Fruit fly (Drosophila melanogaster) whole organism, embryonic: ENCODE results near the gene Bet1.

Source experiments
- Atf6 ChIP-seq: fragments of 200-800 bp; sonication (Bioruptor generic); IDR thresholded peaks from 2 replicates; pipeline ENCODE4 v1.3.6; 2022; ENCODE audit warnings: missing biosample characterization, missing genetic modification characterization
- BEAF-32 ChIP-seq: fragments of 200-800 bp; sonication (Bioruptor generic); optimal IDR thresholded peaks from 3 replicates; lab custom pipeline; 2017; ENCODE audit warnings: missing biosample characterization, missing genetic modification characterization, mild to moderate bottlenecking, moderate library complexity, missing genetic modification reagents
- Bdp1 ChIP-seq: fragments of 200-800 bp; sonication (Bioruptor generic); optimal IDR thresholded peaks from 3 replicates; lab custom pipeline; 2016; ENCODE audit warnings: missing biosample characterization, missing genetic modification characterization
- Blimp-1 ChIP-seq: fragments of 200-800 bp; sonication (Bioruptor generic); optimal IDR thresholded peaks from 3 replicates; lab custom pipeline; 2018; ENCODE audit warnings: missing biosample characterization, missing genetic modification characterization, mild to moderate bottlenecking, moderate library complexity, missing genetic modification reagents
- CG10147 ChIP-seq: fragments of 200-800 bp; sonication (Bioruptor generic); optimal IDR thresholded peaks from 2 replicates; lab custom pipeline; 2019; ENCODE audit warnings: missing biosample characterization, mild to moderate bottlenecking, missing genetic modification characterization, moderate library complexity
- CG10321 ChIP-seq: fragments of 200-800 bp; sonication (Bioruptor generic); IDR thresholded peaks from 2 replicates; pipeline ENCODE4 v1.3.6; 2022; ENCODE audit warnings: missing biosample characterization, missing genetic modification characterization
- CG10565 ChIP-seq: fragments of 200-800 bp; sonication (Bioruptor generic); optimal IDR thresholded peaks from 3 replicates; lab custom pipeline; 2016; ENCODE audit warnings: missing biosample characterization, mild to moderate bottlenecking, missing genetic modification characterization
- CG10959 ChIP-seq: fragments of 200-800 bp; sonication (Bioruptor generic); IDR thresholded peaks from 2 replicates; pipeline ENCODE4 v1.3.6; 2022; ENCODE audit warnings: missing biosample characterization, missing genetic modification characterization
- CG11398 ChIP-seq: fragments of 200-800 bp; sonication (Bioruptor generic); optimal IDR thresholded peaks from 2 replicates; lab custom pipeline; 2016; ENCODE audit warnings: missing biosample characterization, missing genetic modification characterization
- CG11504 ChIP-seq: fragments of 200-800 bp; sonication (Bioruptor generic); optimal IDR thresholded peaks from 3 replicates; lab custom pipeline; 2019; ENCODE audit warnings: missing biosample characterization, mild to moderate bottlenecking, missing genetic modification characterization, moderate library complexity
- CG11560 ChIP-seq: fragments of 200-800 bp; sonication (Bioruptor generic); IDR thresholded peaks from 3 replicates; pipeline ENCODE4 v1.3.6; 2022; ENCODE audit warnings: missing biosample characterization, missing genetic modification characterization
- CG13296 ChIP-seq: fragments of 200-800 bp; sonication (Bioruptor generic); optimal IDR thresholded peaks from 3 replicates; lab custom pipeline; 2018; ENCODE audit warnings: missing biosample characterization, mild to moderate bottlenecking, missing genetic modification characterization
- CG14014 ChIP-seq: fragments of 200-800 bp; sonication (Bioruptor generic); IDR thresholded peaks from 2 replicates; pipeline ENCODE4 v1.3.6; 2022; ENCODE audit warnings: missing biosample characterization, missing genetic modification characterization
- CG15269 ChIP-seq: fragments of 200-800 bp; sonication (Bioruptor generic); optimal IDR thresholded peaks from 2 replicates; lab custom pipeline; 2018; ENCODE audit warnings: missing biosample characterization, mild to moderate bottlenecking, missing genetic modification characterization, moderate library complexity
- CG1529 ChIP-seq: fragments of 200-800 bp; sonication (Bioruptor generic); optimal IDR thresholded peaks from 3 replicates; lab custom pipeline; 2018; ENCODE audit warnings: missing biosample characterization, missing genetic modification characterization
- CG18011 ChIP-seq: fragments of 200-800 bp; sonication (Bioruptor generic); optimal IDR thresholded peaks from 2 replicates; lab custom pipeline; 2017; ENCODE audit warnings: missing biosample characterization, missing genetic modification characterization, mild to moderate bottlenecking, moderate library complexity, missing genotype
- CG18619 ChIP-seq: fragments of 200-800 bp; sonication (Bioruptor generic); optimal IDR thresholded peaks from 3 replicates; lab custom pipeline; 2017; ENCODE audit warnings: missing biosample characterization, mild to moderate bottlenecking, missing genetic modification characterization
- CG2116 ChIP-seq: fragments of 200-800 bp; sonication (Bioruptor generic); optimal IDR thresholded peaks from 3 replicates; lab custom pipeline; 2018; ENCODE audit warnings: missing biosample characterization, mild to moderate bottlenecking, missing genetic modification characterization
- CG32772 ChIP-seq: fragments of 200-800 bp; sonication (Bioruptor generic); IDR thresholded peaks from 2 replicates; pipeline ENCODE4 v1.3.6; 2022; ENCODE audit warnings: missing biosample characterization, missing genetic modification characterization
- CG33213 ChIP-seq: fragments of 200-800 bp; sonication (Bioruptor generic); optimal IDR thresholded peaks from 3 replicates; lab custom pipeline; 2016; ENCODE audit warnings: missing biosample characterization, missing genetic modification characterization
- CG3726 ChIP-seq: fragments of 200-800 bp; sonication (Bioruptor generic); IDR thresholded peaks from 3 replicates; pipeline ENCODE4, ENCODE4 v1.3.6; 2022; ENCODE audit warnings: missing biosample characterization, missing genetic modification characterization
- CG7987 ChIP-seq: fragments of 200-800 bp; sonication (Bioruptor generic); optimal IDR thresholded peaks from 2 replicates; lab custom pipeline; 2018; ENCODE audit warnings: missing biosample characterization, mild to moderate bottlenecking, missing genetic modification characterization, moderate library complexity
- D19B ChIP-seq: fragments of 200-800 bp; sonication (Bioruptor generic); optimal IDR thresholded peaks from 2 replicates; lab custom pipeline; 2017; ENCODE audit warnings: missing biosample characterization, mild to moderate bottlenecking, missing genetic modification characterization
- H15 ChIP-seq: fragments of 200-800 bp; sonication (Bioruptor generic); IDR thresholded peaks from 3 replicates; pipeline ENCODE4 v1.3.6; 2022; ENCODE audit warnings: missing biosample characterization, missing genetic modification characterization
- HmgZ ChIP-seq: fragments of 200-800 bp; sonication (Bioruptor generic); optimal IDR thresholded peaks from 2 replicates; lab custom pipeline; 2018; ENCODE audit warnings: missing biosample characterization, mild to moderate bottlenecking, missing genetic modification characterization
- Hr78 ChIP-seq, 2 experiments: fragments of 200-800 bp in 1 of 2; fragments of >200 bp in 1 of 2; sonication (Bioruptor generic) in 1 of 2; optimal IDR thresholded peaks; 2 replicates each; lab custom pipeline; 2017 to 2019; ENCODE audit warnings: missing biosample characterization in 2 of 2, missing genetic modification characterization in 2 of 2, mild to moderate bottlenecking in 1 of 2, moderate library complexity in 1 of 2
- MBD-R2 ChIP-seq: fragments of 200-800 bp; sonication (Bioruptor generic); IDR thresholded peaks from 2 replicates; pipeline ENCODE4 v1.3.6; 2022; ENCODE audit warnings: missing biosample characterization, missing genetic modification characterization
- Med ChIP-seq: fragments of 200-800 bp; sonication (Bioruptor generic); peaks from one replicate; lab custom pipeline; 2016; ENCODE audit warnings: missing biosample characterization, missing genetic modification characterization, mild to moderate bottlenecking, inconsistent platforms, moderate library complexity
- Mrtf ChIP-seq: fragments of 200-800 bp; sonication (Bioruptor generic); IDR thresholded peaks from 3 replicates; pipeline ENCODE4 v1.3.6; 2022; ENCODE audit warnings: missing biosample characterization, missing genetic modification characterization
- Scr ChIP-seq: fragments of 200-800 bp; sonication (Bioruptor generic); IDR thresholded peaks from 2 replicates; pipeline ENCODE4 v1.3.6; 2022; ENCODE audit warnings: missing biosample characterization, missing genetic modification characterization; ENCODE audit not compliant: partially characterized antibody
- Sox100B ChIP-seq: fragments of 200-800 bp; sonication (Bioruptor generic); optimal IDR thresholded peaks from 3 replicates; lab custom pipeline; 2018; ENCODE audit warnings: missing biosample characterization, mild to moderate bottlenecking, missing genetic modification characterization
- Usf ChIP-seq: fragments of 200-800 bp; sonication (Bioruptor generic); optimal IDR thresholded peaks from 2 replicates; lab custom pipeline; 2017; ENCODE audit warnings: missing genotype, missing biosample characterization, missing genetic modification characterization
- Xrp1 ChIP-seq: fragments of 200-800 bp; sonication (Bioruptor generic); IDR thresholded peaks from 2 replicates; pipeline ENCODE4 v1.3.6; 2022; ENCODE audit warnings: missing biosample characterization, missing genetic modification characterization
- chinmo ChIP-seq: fragments of 200-800 bp; sonication (Bioruptor generic); IDR thresholded peaks from 4 replicates; pipeline ENCODE4 v1.3.6; 2022; ENCODE audit warnings: missing biosample characterization, missing genetic modification characterization; ENCODE audit not compliant: partially characterized antibody
- corto ChIP-seq: fragments of 200-800 bp; sonication (Bioruptor generic); optimal IDR thresholded peaks from 2 replicates; lab custom pipeline; 2016; ENCODE audit warnings: missing biosample characterization, mild to moderate bottlenecking, missing genetic modification characterization, moderate library complexity
- crc ChIP-seq: fragments of 200-800 bp; sonication (Bioruptor generic); optimal IDR thresholded peaks from 2 replicates; lab custom pipeline; 2016; ENCODE audit warnings: missing biosample characterization, missing genetic modification characterization
- dan ChIP-seq: fragments of 200-800 bp; sonication (Bioruptor generic); IDR thresholded peaks from 2 replicates; pipeline ENCODE4 v1.3.6; 2022; ENCODE audit warnings: missing biosample characterization, missing genetic modification characterization
- dimm ChIP-seq: fragments of 200-800 bp; sonication (Bioruptor generic); IDR thresholded peaks from 2 replicates; pipeline ENCODE4 v1.3.6; 2022; ENCODE audit warnings: missing biosample characterization, missing genetic modification characterization
- grn ChIP-seq: fragments of 200-800 bp; sonication (Bioruptor generic); optimal IDR thresholded peaks from 3 replicates; lab custom pipeline; 2017; ENCODE audit warnings: missing biosample characterization, missing genetic modification characterization
- gsb ChIP-seq: fragments of 200-800 bp; sonication (Bioruptor generic); IDR thresholded peaks from 2 replicates; pipeline ENCODE4 v1.3.6; 2022; ENCODE audit warnings: missing biosample characterization, missing genetic modification characterization
- kay ChIP-seq: fragments of 200-800 bp; sonication (Bioruptor generic); optimal IDR thresholded peaks from 2 replicates; lab custom pipeline; 2016; ENCODE audit warnings: missing biosample characterization, missing genetic modification characterization
- lov ChIP-seq, 2 experiments: fragments of 200-800 bp in 1 of 2; fragments of >200 bp in 1 of 2; sonication (Bioruptor generic) in 1 of 2; IDR thresholded peaks in 1 of 2; optimal IDR thresholded peaks in 1 of 2; 2 replicates in 1 of 2; 3 replicates in 1 of 2; pipeline versions ENCODE4 v1.3.6 to Lab custom; 2017 to 2022; ENCODE audit warnings: missing biosample characterization in 1 of 2, missing genetic modification characterization in 1 of 2
- nerfin-1 ChIP-seq: fragments of 200-800 bp; sonication (Bioruptor generic); optimal IDR thresholded peaks from 3 replicates; lab custom pipeline; 2019; ENCODE audit warnings: missing biosample characterization, mild to moderate bottlenecking, missing genetic modification characterization, moderate library complexity
- pzg ChIP-seq: fragments of 200-800 bp; sonication (Bioruptor generic); optimal IDR thresholded peaks from 3 replicates; lab custom pipeline; 2018; ENCODE audit warnings: missing biosample characterization, mild to moderate bottlenecking, missing genetic modification characterization, moderate library complexity
- sqz ChIP-seq: fragments of 200-800 bp; sonication (Bioruptor generic); optimal IDR thresholded peaks from 3 replicates; lab custom pipeline; 2018; ENCODE audit warnings: missing biosample characterization, mild to moderate bottlenecking, missing genetic modification characterization
- sr ChIP-seq: fragments of 200-800 bp; sonication (Bioruptor generic); IDR thresholded peaks from 3 replicates; pipeline ENCODE4 v1.3.6; 2022; ENCODE audit warnings: missing biosample characterization, missing genetic modification characterization
- stc ChIP-seq: fragments of 200-800 bp; sonication (Bioruptor generic); IDR thresholded peaks from 2 replicates; pipeline ENCODE4 v1.3.6; 2022; ENCODE audit warnings: missing biosample characterization, missing genetic modification characterization
- stwl ChIP-seq: fragments of 200-800 bp; sonication (Bioruptor generic); optimal IDR thresholded peaks from 3 replicates; lab custom pipeline; 2018; ENCODE audit warnings: missing biosample characterization, mild to moderate bottlenecking, missing genetic modification characterization, moderate library complexity
- sug ChIP-seq: fragments of 200-800 bp; optimal IDR thresholded peaks from 2 replicates; lab custom pipeline; 2019; ENCODE audit warnings: missing biosample characterization, mild to moderate bottlenecking, missing genetic modification characterization, moderate library complexity
- tna ChIP-seq: fragments of 200-800 bp; sonication (Bioruptor generic); IDR thresholded peaks from 2 replicates; pipeline ENCODE4 v1.3.6; 2022; ENCODE audit warnings: missing biosample characterization, missing genetic modification characterization; ENCODE audit not compliant: partially characterized antibody
- vfl ChIP-seq: fragments of 200-800 bp; sonication (Bioruptor generic); optimal IDR thresholded peaks from 2 replicates; lab custom pipeline; 2016; ENCODE audit warnings: missing biosample characterization, missing genetic modification characterization

The Bet1 gene

dm6 chr3L:19294235-19294612 is 33.0 kb downstream of the Bet1 start, which contains the start of gene fal (continued):
- TF ChIP-seq Usf, result no peak
- TF ChIP-seq tna (GFP tag; lab: Robert Waterston, UW), result no peak
- no peak for TF ChIP-seq sqz (GFP tag; lab: Kevin White, UChicago)
- no peak for TF ChIP-seq lov (optimal IDR thresholded peaks at IDR 0.05; lab: Kevin White, UChicago)
- no peak for TF ChIP-seq lov (GFP tag; IDR thresholded peaks at IDR 0.05; lab: Robert Waterston, UW)
- no peak for TF ChIP-seq CG3726 (GFP tag; lab: Robert Waterston, UW)
- TF ChIP-seq CG13296 (GFP tag; lab: Kevin White, UChicago), result no peak
- peak; percentile 39 for TF ChIP-seq CG33213
- TF ChIP-seq Blimp-1, result no peak
- peak; percentile 82 for TF ChIP-seq stwl (tag; lab: Kevin White, UChicago)
- TF ChIP-seq CG1529 (GFP tag; lab: Kevin White, UChicago), result no peak
- TF ChIP-seq Sox100B (GFP tag; lab: Kevin White, UChicago), result no peak
- TF ChIP-seq CG10565 (GFP tag; lab: Kevin White, UChicago), result no peak
- peak; percentile 70 for TF ChIP-seq BEAF-32 (GFP tag; lab: Kevin White, UChicago)
- no peak for TF ChIP-seq Hr78 (GFP tag; optimal IDR thresholded peaks at IDR 0.05; lab: Kevin White, UChicago)
- peak; percentile 77 for TF ChIP-seq CG2116 (GFP tag; lab: Kevin White, UChicago)
- 0 out of 3 replicates have a peak, but pooled peaks have one; percentile 26 for TF ChIP-seq Mrtf (GFP tag; lab: Robert Waterston, UW)
- TF ChIP-seq sug (tag; lab: Kevin White, UChicago), result no peak
- TF ChIP-seq gsb, result no peak
- TF ChIP-seq kay (GFP tag; lab: Kevin White, UChicago), result no peak
- TF ChIP-seq Bdp1 (GFP tag; lab: Kevin White, UChicago), result no peak
- TF ChIP-seq CG11504 (tag; lab: Kevin White, UChicago), result peak; percentile 51
- TF ChIP-seq HmgZ (tag; lab: Kevin White, UChicago), result no peak
- TF ChIP-seq corto, result no peak
- TF ChIP-seq Atf6 (GFP tag; lab: Robert Waterston, UW), result no peak
- no peak for TF ChIP-seq Med
- no peak for TF ChIP-seq CG10147 (GFP tag; lab: Kevin White, UChicago)
- TF ChIP-seq Scr (GFP tag; lab: Robert Waterston, UW), result peak; percentile 55; the same call in 1 of the 2 replicates
- TF ChIP-seq stc (GFP tag; lab: Robert Waterston, UW), result no peak
- no peak for TF ChIP-seq CG15269 (tag; lab: Kevin White, UChicago)
- TF ChIP-seq CG11398 (GFP tag; lab: Kevin White, UChicago), result no peak
- TF ChIP-seq crc (GFP tag; lab: Kevin White, UChicago), result no peak
- no peak for TF ChIP-seq grn (GFP tag; lab: Kevin White, UChicago)
- no peak for TF ChIP-seq dimm (GFP tag; lab: Robert Waterston, UW)
- TF ChIP-seq CG7987 (GFP tag; lab: Kevin White, UChicago), result no peak
- no peak for TF ChIP-seq vfl (GFP tag; lab: Kevin White, UChicago)
- TF ChIP-seq H15, result no peak
- no peak for TF ChIP-seq CG10959 (GFP tag; lab: Robert Waterston, UW)
- TF ChIP-seq nerfin-1 (tag; lab: Kevin White, UChicago), result no peak
- TF ChIP-seq D19B (GFP tag; lab: Kevin White, UChicago), result no peak
- no peak for TF ChIP-seq MBD-R2
- no peak for TF ChIP-seq CG32772 (GFP tag; lab: Robert Waterston, UW)
- no peak for TF ChIP-seq CG18619 (GFP tag; lab: Kevin White, UChicago)
- TF ChIP-seq pzg, result peak; percentile 72
- TF ChIP-seq CG11560, result peak; percentile 95
- peak; percentile 36; the same call in 1 of the 2 replicates for TF ChIP-seq Xrp1 (GFP tag; lab: Robert Waterston, UW)
- no peak; the same call in 1 of the 2 replicates for TF ChIP-seq CG10321 (GFP tag; lab: Robert Waterston, UW)
- TF ChIP-seq CG18011 (GFP tag; lab: Kevin White, UChicago), result no peak
- TF ChIP-seq dan (GFP tag; lab: Robert Waterston, UW), result no peak
- TF ChIP-seq chinmo (GFP tag; lab: Robert Waterston, UW), result no peak
- TF ChIP-seq CG14014 (GFP tag; lab: Robert Waterston, UW), result no peak
- TF ChIP-seq sr (GFP tag; lab: Robert Waterston, UW), result no peak
